Worm (Caenorhabditis elegans) whole organism, midembryonic: ENCODE measurements around the gene srt-41.

ENCODE experiments used
- cog-1 ChIP-seq: sonication (generic microtip); optimal IDR thresholded peaks from 2 replicates; lab custom pipeline; 2016; ENCODE audit warnings: missing genetic modification characterization, missing compliant biosample characterization
- flt-1 ChIP-seq: fragments of 200-800 bp; sonication (Bioruptor generic); IDR thresholded peaks from 2 replicates; pipeline ENCODE4 v1.3.6; 2022; ENCODE audit warnings: missing genetic modification characterization, missing compliant biosample characterization
- klf-2 ChIP-seq: fragments of 200-800 bp; sonication (Bioruptor generic); conservative IDR thresholded peaks from 2 replicates; pipeline ENCODE4 v1.3.6; 2022; ENCODE audit warnings: missing genetic modification reagents, missing genetic modification characterization, missing compliant biosample characterization
- ref-1 ChIP-seq: fragments of 200-800 bp; sonication (Bioruptor generic); conservative IDR thresholded peaks from 2 replicates; pipeline ENCODE4 v1.3.6; 2022; ENCODE audit warnings: missing genetic modification reagents, missing genetic modification characterization, missing compliant biosample characterization
- ztf-29 ChIP-seq: fragments of 200-800 bp; sonication (Bioruptor generic); IDR thresholded peaks from 2 replicates; pipeline ENCODE4 v1.3.6; 2022; ENCODE audit warnings: missing genetic modification reagents, missing genetic modification characterization, missing compliant biosample characterization

DNA sequence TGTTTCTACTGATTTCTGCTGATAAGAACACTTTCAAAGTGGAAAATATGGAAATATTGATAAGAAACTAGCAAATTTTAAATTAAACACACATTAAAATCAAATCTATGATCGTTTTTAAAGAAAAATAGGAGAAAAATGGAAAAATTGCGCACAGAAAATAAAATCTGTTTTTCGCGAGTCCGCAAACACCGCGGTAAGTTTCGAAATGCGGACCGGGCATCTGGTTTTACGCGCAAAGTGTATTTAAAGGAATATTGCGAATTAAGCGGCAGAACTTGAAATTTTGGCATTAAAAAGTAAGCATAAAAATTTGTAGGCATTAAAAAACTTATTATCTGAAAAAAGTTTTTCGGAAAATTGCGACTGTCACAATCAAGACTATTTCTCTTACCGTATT lies 29.8 kb downstream of the srt-41 start:
- TF ChIP-seq ztf-29 (GFP tag; lab: Robert Waterston, UW) (no peak), flt-1 (GFP tag; lab: Robert Waterston, UW) (no peak), cog-1 (tag; lab: Kevin White, UChicago) (no peak), ref-1 (GFP tag; lab: Robert Waterston, UW) (no peak), klf-2 (GFP tag; lab: Robert Waterston, UW) (no peak)
